Fruit fly (Drosophila melanogaster): ENCODE data around the gene Pldn.

Gene Pldn

DNA sequence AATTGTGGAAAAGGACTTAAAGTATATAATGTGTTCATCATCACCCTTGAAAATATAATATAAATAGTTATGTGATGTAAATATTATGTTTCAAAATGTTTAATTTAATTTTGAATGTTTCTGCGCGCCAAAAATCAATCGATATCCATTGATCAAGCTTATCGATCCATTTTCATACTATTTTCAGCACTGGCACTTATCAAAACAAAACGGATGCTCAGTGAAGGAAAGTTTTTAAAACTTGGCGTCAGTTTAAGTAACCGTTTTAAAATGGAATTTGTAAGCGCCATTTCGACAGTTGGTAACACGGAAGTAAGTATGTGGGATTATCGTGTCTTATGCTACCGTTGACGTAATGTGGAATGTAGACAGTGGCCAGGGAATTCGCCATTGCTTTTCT lies 36.9 kb upstream of the Pldn start, which contains the start of gene sunn (continued):
- TF ChIP-seq lilli (GFP tag; optimal IDR thresholded peaks at IDR 0.05) (no peak), CG9932 (GFP tag; IDR thresholded peaks at IDR 0.05) (no peak), Ets97D (GFP tag; optimal IDR thresholded peaks at IDR 0.05) (peak; percentile 20), jing (GFP tag; optimal IDR thresholded peaks at IDR 0.05) (no peak), E2f2 (GFP tag; IDR thresholded peaks at IDR 0.05) (peak; percentile 80), Hr3 (GFP tag; optimal IDR thresholded peaks at IDR 0.05) (no peak), CG17912 (GFP tag; optimal IDR thresholded peaks at IDR 0.05) (no peak), hth (optimal IDR thresholded peaks at IDR 0.05) (no peak), CG6689 (GFP tag; IDR thresholded peaks at IDR 0.05) (no peak), CG2875 (GFP tag; optimal IDR thresholded peaks at IDR 0.05) (no peak), sens (GFP tag) (no peak), Dp (GFP tag; optimal IDR thresholded peaks at IDR 0.05) (peak; percentile 65), YL-1 (GFP tag; optimal IDR thresholded peaks at IDR 0.05) (no peak), CG34224 (GFP tag; IDR thresholded peaks at IDR 0.05; ENCODE audit: partially characterized antibody) (no peak), NC2β (GFP tag; optimal IDR thresholded peaks at IDR 0.05) (no peak), HHEX (GFP tag; optimal IDR thresholded peaks at IDR 0.05) (no peak), zf30C (GFP tag; optimal IDR thresholded peaks at IDR 0.05) (no peak), usp (GFP tag; optimal IDR thresholded peaks at IDR 0.05) (no peak), Bdp1 (GFP tag; optimal IDR thresholded peaks at IDR 0.05) (no peak), ems (GFP tag; optimal IDR thresholded peaks at IDR 0.05) (no peak), rib (GFP tag; IDR thresholded peaks at IDR 0.05) (no peak), stwl (tag; optimal IDR thresholded peaks at IDR 0.05) (peak; percentile 52), Bgb (GFP tag; IDR thresholded peaks at IDR 0.05; ENCODE audit: partially characterized antibody) (no peak)

DNA sequence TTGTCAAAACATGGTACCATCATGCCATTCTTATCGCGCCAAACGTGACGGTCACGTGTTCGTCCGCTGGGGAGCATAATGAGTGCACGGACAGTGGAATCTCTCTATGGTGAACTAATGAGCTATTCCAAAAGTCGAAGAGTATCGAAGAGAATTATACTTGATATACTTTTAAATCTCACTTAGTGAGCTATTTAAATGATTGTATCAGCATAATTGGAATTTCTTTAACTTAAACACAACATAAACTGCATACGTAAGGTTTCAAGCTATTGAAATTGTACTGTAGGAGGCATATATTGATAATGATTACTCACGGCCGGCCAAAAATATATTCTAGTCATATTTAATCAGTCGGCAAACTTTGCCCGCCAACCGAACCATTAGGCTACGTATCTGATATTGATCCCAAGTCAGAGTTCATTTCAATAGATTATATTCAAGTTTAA lies 30.3 kb upstream of the Pldn start:
- TF ChIP-seq gem (tag; optimal IDR thresholded peaks at IDR 0.05): peak; percentile 50
- TF ChIP-seq Xrp1 (GFP tag; IDR thresholded peaks at IDR 0.05): peak; percentile 54; the same call in 1 of the 2 replicates
- TF ChIP-seq CG33557 (GFP tag; optimal IDR thresholded peaks at IDR 0.05): no peak
- peak; percentile 49 for TF ChIP-seq gsb (GFP tag; IDR thresholded peaks at IDR 0.05)
- TF ChIP-seq Fer1 (GFP tag; optimal IDR thresholded peaks at IDR 0.05): peak; percentile 8
- TF ChIP-seq Hmr (GFP tag; optimal IDR thresholded peaks at IDR 0.05): peak; percentile 38
- TF ChIP-seq Dip3 (GFP tag; optimal IDR thresholded peaks at IDR 0.05): peak; percentile 20
- no peak for TF ChIP-seq jumu (GFP tag; optimal IDR thresholded peaks at IDR 0.05)
- peak; percentile 29; the same call in 1 of the 2 replicates for TF ChIP-seq al (GFP tag; IDR thresholded peaks at IDR 0.05)
- peak; percentile 7 for TF ChIP-seq Sox102F (GFP tag; optimal IDR thresholded peaks at IDR 0.05)
- TF ChIP-seq kni (GFP tag; optimal IDR thresholded peaks at IDR 0.05): no peak
- peak; percentile 46 for TF ChIP-seq CG14441 (GFP tag; IDR thresholded peaks at IDR 0.05)
- 0 out of 3 replicates have a peak, but pooled peaks have one; percentile 51 for TF ChIP-seq CG11456 (GFP tag; IDR thresholded peaks at IDR 0.05)
- no peak for TF ChIP-seq NC2α (GFP tag; optimal IDR thresholded peaks at IDR 0.05)
- TF ChIP-seq mam (GFP tag; optimal IDR thresholded peaks at IDR 0.05): peak; percentile 31
- TF ChIP-seq CG11695 (GFP tag; IDR thresholded peaks at IDR 0.05): 0 out of 3 replicates have a peak, but pooled peaks have one; percentile 10
- TF ChIP-seq CG32767 (GFP tag; IDR thresholded peaks at IDR 0.05): 0 out of 2 replicates have a peak, but pooled peaks have one; percentile 8
- peak; percentile 54 for TF ChIP-seq CG2120 (GFP tag; optimal IDR thresholded peaks at IDR 0.05)
- peak; percentile 73 for TF ChIP-seq sens (GFP tag)
- peak; percentile 96 for TF ChIP-seq cwo (GFP tag; optimal IDR thresholded peaks at IDR 0.05)
- TF ChIP-seq org-1 (GFP tag; optimal IDR thresholded peaks at IDR 0.05): peak; percentile 16
- TF ChIP-seq lmd (GFP tag; IDR thresholded peaks at IDR 0.05): peak; percentile 4; the same call in 1 of the 2 replicates
- peak; percentile 38 for TF ChIP-seq CG7839 (tag; optimal IDR thresholded peaks at IDR 0.05)
- peak; percentile 42 for TF ChIP-seq CG11504 (tag; optimal IDR thresholded peaks at IDR 0.05)
- TF ChIP-seq Tbp (GFP tag; optimal IDR thresholded peaks at IDR 0.05): no peak
- TF ChIP-seq PHDP (tag; optimal IDR thresholded peaks at IDR 0.05): peak; percentile 41
- no peak for TF ChIP-seq rib (GFP tag; IDR thresholded peaks at IDR 0.05)
- peak; percentile 12 for TF ChIP-seq CG30403 (GFP tag; optimal IDR thresholded peaks at IDR 0.05)
- TF ChIP-seq CG4854 (GFP tag; optimal IDR thresholded peaks at IDR 0.05): no peak
- TF ChIP-seq hth (optimal IDR thresholded peaks at IDR 0.05): no peak
- peak; percentile 52 for TF ChIP-seq CG12769 (tag; optimal IDR thresholded peaks at IDR 0.05)

All from whole organism, embryonic.